Worm (Caenorhabditis elegans) whole organism, L1 larva: ENCODE measurements around the gene ttr-21.

Experiments
- C34B4.2 ChIP-seq: sonication (generic microtip); optimal IDR thresholded peaks from 2 replicates; lab custom pipeline; 2017; ENCODE audit warnings: mild to moderate bottlenecking, missing genetic modification characterization, missing compliant biosample characterization
- F16B12.6 ChIP-seq: fragments of 150-350 bp; optimal IDR thresholded peaks from 2 replicates; lab custom pipeline; 2014; ENCODE audit warnings: missing biosample characterization, missing genetic modification characterization
- aha-1 ChIP-seq: fragments of 150-350 bp; optimal IDR thresholded peaks from 2 replicates; lab custom pipeline; 2014; ENCODE audit warnings: missing biosample characterization, missing genetic modification characterization
- alr-1 ChIP-seq: fragments of 200-800 bp; sonication (Bioruptor generic); optimal IDR thresholded peaks from 2 replicates; lab custom pipeline; 2018; ENCODE audit warnings: borderline replicate concordance, mild to moderate bottlenecking, missing genetic modification characterization, missing compliant biosample characterization
- aly-2 ChIP-seq: fragments of 150-350 bp; optimal IDR thresholded peaks from 2 replicates; lab custom pipeline; 2014; ENCODE audit warnings: missing biosample characterization, missing genetic modification characterization
- ama-1 ChIP-seq: fragments of 150-350 bp; optimal IDR thresholded peaks from 2 replicates; lab custom pipeline; 2014
- blmp-1 ChIP-seq: fragments of 150-350 bp; optimal IDR thresholded peaks from 2 replicates; lab custom pipeline; 2014; ENCODE audit warnings: missing biosample characterization, missing genetic modification characterization
- ceh-8 ChIP-seq: fragments of 200-800 bp; sonication (Bioruptor generic); optimal IDR thresholded peaks from 2 replicates; lab custom pipeline; 2018; ENCODE audit warnings: mild to moderate bottlenecking, missing genetic modification characterization, moderate library complexity, missing compliant biosample characterization
- ceh-82 ChIP-seq, 3 experiments: fragments of 150-350 bp in 1 of 3; sonication (generic microtip) in 2 of 3; optimal IDR thresholded peaks; 2 replicates each; lab custom pipeline; 2014 to 2017; ENCODE audit warnings: missing biosample characterization in 3 of 3, missing genetic modification characterization in 3 of 3
- ceh-90 ChIP-seq: sonication (generic microtip); optimal IDR thresholded peaks from 2 replicates; lab custom pipeline; 2016; ENCODE audit warnings: missing genetic modification characterization, missing compliant biosample characterization
- ces-1 ChIP-seq: fragments of 150-350 bp; optimal IDR thresholded peaks from 2 replicates; lab custom pipeline; 2014; ENCODE audit warnings: missing biosample characterization, missing genetic modification reagents, missing genetic modification characterization
- dpl-1 ChIP-seq, 3 experiments: fragments of 150-350 bp in 2 of 3; sonication (generic microtip) in 1 of 3; optimal IDR thresholded peaks; 2 replicates each; lab custom pipeline; 2014 to 2017; ENCODE audit warnings: missing biosample characterization in 3 of 3, missing genetic modification characterization in 3 of 3, missing genetic modification reagents in 3 of 3
- efl-3 ChIP-seq: fragments of 200-800 bp; sonication (Bioruptor generic); optimal IDR thresholded peaks from 2 replicates; lab custom pipeline; 2018; ENCODE audit warnings: mild to moderate bottlenecking, missing genetic modification characterization, missing compliant biosample characterization
- egl-13 ChIP-seq: sonication (generic microtip); optimal IDR thresholded peaks from 2 replicates; lab custom pipeline; 2016; ENCODE audit warnings: missing genotype, missing genetic modification reagents, missing genetic modification characterization, missing compliant biosample characterization
- elt-3 ChIP-seq, 6 experiments: fragments of 150-350 bp in 1 of 6; sonication (generic microtip); optimal IDR thresholded peaks; 2 replicates each; lab custom pipeline; 2017 to 2018; ENCODE audit warnings: missing biosample characterization in 6 of 6, missing genetic modification characterization in 6 of 6, inconsistent platforms in 1 of 6
- fkh-4 ChIP-seq: sonication (generic microtip); optimal IDR thresholded peaks from 2 replicates; lab custom pipeline; 2016; ENCODE audit warnings: missing compliant biosample characterization, missing genetic modification characterization, borderline replicate concordance
- fos-1 ChIP-seq: fragments of 150-350 bp; optimal IDR thresholded peaks from 2 replicates; lab custom pipeline; 2014; ENCODE audit warnings: missing biosample characterization, missing genetic modification characterization
- hpl-2 ChIP-seq: fragments of 150-350 bp; optimal IDR thresholded peaks from 2 replicates; lab custom pipeline; 2014; ENCODE audit warnings: missing biosample characterization, missing genetic modification reagents, missing genetic modification characterization
- irx-1 ChIP-seq: sonication (generic microtip); optimal IDR thresholded peaks from 2 replicates; lab custom pipeline; 2016; ENCODE audit warnings: missing genetic modification characterization, missing compliant biosample characterization
- isw-1 ChIP-seq: fragments of 200-800 bp; sonication (Bioruptor generic); IDR thresholded peaks from 2 replicates; pipeline ENCODE4 v1.3.6; 2022; ENCODE audit warnings: missing genetic modification characterization, missing compliant biosample characterization
- lin-13 ChIP-seq: fragments of 150-350 bp; optimal IDR thresholded peaks from 2 replicates; lab custom pipeline; 2014; ENCODE audit warnings: missing biosample characterization, missing genetic modification reagents, missing genetic modification characterization
- lin-14 ChIP-seq: fragments of 200-800 bp; sonication (Bioruptor generic); optimal IDR thresholded peaks from 2 replicates; lab custom pipeline; 2018; ENCODE audit warnings: mild to moderate bottlenecking, missing genetic modification characterization, moderate library complexity, missing compliant biosample characterization
- lin-35 ChIP-seq, 2 experiments: fragments of 150-350 bp; optimal IDR thresholded peaks; 2 replicates each; lab custom pipeline; 2014; ENCODE audit warnings: missing biosample characterization in 2 of 2, missing genetic modification characterization in 2 of 2, missing genetic modification reagents in 2 of 2
- lir-3 ChIP-seq: sonication (generic microtip); optimal IDR thresholded peaks from 2 replicates; lab custom pipeline; 2016; ENCODE audit warnings: mild to moderate bottlenecking, missing genetic modification characterization, moderate library complexity, missing compliant biosample characterization; ENCODE audit not compliant: poor library complexity
- lsy-2 ChIP-seq, 2 experiments: fragments of 150-350 bp; optimal IDR thresholded peaks; 2 replicates each; lab custom pipeline; 2014; ENCODE audit warnings: missing biosample characterization in 2 of 2, missing genetic modification characterization in 2 of 2
- mab-9 ChIP-seq: fragments of 200-800 bp; sonication (Bioruptor generic); IDR thresholded peaks from 2 replicates; pipeline ENCODE4 v1.3.6; 2022; ENCODE audit warnings: missing genetic modification reagents, missing genetic modification characterization, missing compliant biosample characterization
- nhr-12 ChIP-seq: sonication (generic microtip); optimal IDR thresholded peaks from 2 replicates; lab custom pipeline; 2017; ENCODE audit warnings: missing biosample characterization, missing genetic modification characterization
- nhr-20 ChIP-seq: sonication (generic microtip); optimal IDR thresholded peaks from 2 replicates; lab custom pipeline; 2016; ENCODE audit warnings: mild to moderate bottlenecking, missing genetic modification characterization, missing compliant biosample characterization
- nhr-28 ChIP-seq: fragments of 150-350 bp; optimal IDR thresholded peaks from 2 replicates; lab custom pipeline; 2014; ENCODE audit warnings: missing biosample characterization, missing genetic modification characterization
- nhr-47 ChIP-seq: sonication (generic microtip); optimal IDR thresholded peaks from 2 replicates; lab custom pipeline; 2016; ENCODE audit warnings: mild to moderate bottlenecking, missing genetic modification characterization, moderate library complexity, missing compliant biosample characterization
- nhr-77 ChIP-seq: fragments of 150-350 bp; optimal IDR thresholded peaks from 2 replicates; lab custom pipeline; 2014; ENCODE audit warnings: missing biosample characterization, missing genetic modification characterization
- nhr-84 ChIP-seq: sonication (generic microtip); optimal IDR thresholded peaks from 2 replicates; lab custom pipeline; 2017; ENCODE audit warnings: missing biosample characterization, missing genetic modification characterization
- nhr-90 ChIP-seq: sonication (generic microtip); optimal IDR thresholded peaks from 2 replicates; lab custom pipeline; 2016; ENCODE audit warnings: mild to moderate bottlenecking, missing genetic modification characterization, missing compliant biosample characterization; ENCODE audit not compliant: poor library complexity
- pag-3 ChIP-seq: sonication (generic microtip); optimal IDR thresholded peaks from 2 replicates; lab custom pipeline; 2017; ENCODE audit warnings: missing genetic modification characterization, mild to moderate bottlenecking, missing compliant biosample characterization, antibody characterized with exemption, borderline replicate concordance; ENCODE audit not compliant: insufficient read depth
- pqm-1 ChIP-seq: sonication (generic microtip); optimal IDR thresholded peaks from 3 replicates; lab custom pipeline; 2017; ENCODE audit warnings: missing biosample characterization, missing genetic modification characterization
- rnt-1 ChIP-seq: sonication (generic microtip); optimal IDR thresholded peaks from 2 replicates; lab custom pipeline; 2016; ENCODE audit warnings: mild to moderate bottlenecking, missing genetic modification characterization, moderate library complexity, missing compliant biosample characterization
- skn-1 ChIP-seq: fragments of 150-350 bp; optimal IDR thresholded peaks from 2 replicates; lab custom pipeline; 2014; ENCODE audit warnings: missing biosample characterization, missing genetic modification characterization
- snu-23 ChIP-seq: sonication (generic microtip); optimal IDR thresholded peaks from 2 replicates; lab custom pipeline; 2016; ENCODE audit warnings: missing genetic modification characterization, missing compliant biosample characterization
- swsn-7 ChIP-seq: sonication (generic microtip); optimal IDR thresholded peaks from 2 replicates; lab custom pipeline; 2016; ENCODE audit warnings: missing genetic modification characterization, missing compliant biosample characterization
- tlp-1 ChIP-seq: fragments of 150-350 bp; optimal IDR thresholded peaks from 2 replicates; lab custom pipeline; 2014; ENCODE audit warnings: missing biosample characterization, missing genetic modification characterization
- unc-130 ChIP-seq: fragments of 150-350 bp; optimal IDR thresholded peaks from 2 replicates; lab custom pipeline; 2017; ENCODE audit warnings: missing biosample characterization, missing genetic modification characterization, inconsistent platforms
- unc-30 ChIP-seq: sonication (generic microtip); optimal IDR thresholded peaks from 2 replicates; lab custom pipeline; 2017; ENCODE audit warnings: missing biosample characterization, missing genetic modification characterization
- unc-62 ChIP-seq: fragments of 150-350 bp; optimal IDR thresholded peaks from 2 replicates; lab custom pipeline; 2014; ENCODE audit warnings: missing biosample characterization, missing genetic modification reagents, missing genetic modification characterization
- unc-86 ChIP-seq: sonication (generic microtip); optimal IDR thresholded peaks from 2 replicates; lab custom pipeline; 2016; ENCODE audit warnings: missing genetic modification characterization, missing compliant biosample characterization
- unc-98 ChIP-seq: fragments of 200-800 bp; sonication (Bioruptor generic); IDR thresholded peaks from 2 replicates; pipeline ENCODE4 v1.3.6; 2022; ENCODE audit warnings: missing genetic modification characterization, missing compliant biosample characterization
- xbp-1 ChIP-seq: sonication (generic microtip); optimal IDR thresholded peaks from 2 replicates; lab custom pipeline; 2016; ENCODE audit warnings: missing genetic modification characterization, missing compliant biosample characterization
- zag-1 ChIP-seq: fragments of 150-350 bp; optimal IDR thresholded peaks from 2 replicates; lab custom pipeline; 2014; ENCODE audit warnings: missing biosample characterization, missing genetic modification characterization
- zip-4 ChIP-seq: fragments of 200-800 bp; sonication (Bioruptor generic); optimal IDR thresholded peaks from 2 replicates; lab custom pipeline; 2018; ENCODE audit warnings: mild to moderate bottlenecking, missing genetic modification characterization, moderate library complexity, missing compliant biosample characterization
- ztf-4 ChIP-seq: fragments of 150-350 bp; optimal IDR thresholded peaks from 2 replicates; lab custom pipeline; 2014; ENCODE audit warnings: missing biosample characterization, missing genetic modification characterization

The ttr-21 gene

ce11 chrV:13893583-13893982 is 39.4 kb upstream of the ttr-21 start (continued):
- no peak for TF ChIP-seq unc-130 (tag; lab: Kevin White, UChicago)
- TF ChIP-seq unc-62, result no peak
- no peak for TF ChIP-seq irx-1 (tag; lab: Kevin White, UChicago)
- TF ChIP-seq pag-3 (tag; lab: Kevin White, UChicago), result no peak
- TF ChIP-seq pqm-1 (tag; lab: Kevin White, UChicago), result peak; percentile 93

- TF ChIP-seq fos-1 (tag; lab: Kevin White, UChicago) (no peak), mab-9 (GFP tag; lab: Robert Waterston, UW) (no peak), aly-2 (no peak), C34B4.2 (tag; lab: Kevin White, UChicago) (no peak), nhr-84 (tag; lab: Kevin White, UChicago) (no peak), tlp-1 (tag; lab: Kevin White, UChicago) (no peak), lir-3 (tag; lab: Kevin White, UChicago) (no peak), unc-86 (no peak), hpl-2 (GFP tag; lab: Kevin White, UChicago) (no peak), xbp-1 (tag; lab: Kevin White, UChicago) (no peak), efl-3 (GFP tag; lab: Kevin White, UChicago) (no peak), unc-98 (GFP tag; lab: Robert Waterston, UW) (no peak), fkh-4 (no peak), zip-4 (GFP tag; lab: Kevin White, UChicago) (no peak), skn-1 (tag; lab: Kevin White, UChicago) (peak; percentile 48), nhr-47 (tag; lab: Kevin White, UChicago) (no peak), blmp-1 (tag; lab: Kevin White, UChicago) (peak; percentile 83), nhr-12 (tag; lab: Kevin White, UChicago) (no peak), snu-23 (peak; percentile 65), rnt-1 (tag; lab: Kevin White, UChicago) (peak; percentile 43), swsn-7 (tag; lab: Kevin White, UChicago) (no peak), isw-1 (GFP tag; lab: Robert Waterston, UW) (no peak), egl-13 (no peak), ceh-90 (tag; lab: Kevin White, UChicago) (no peak), elt-3 (tag; optimal IDR thresholded peaks at IDR 0.05; lab: Kevin White, UChicago) (peak in 2 of 6 experiments; percentile 49 to 81), unc-130 (tag; lab: Kevin White, UChicago) (no peak), F16B12.6 (tag; lab: Kevin White, UChicago) (no peak), lin-13 (GFP tag; lab: Kevin White, UChicago) (no peak), pag-3 (tag; lab: Kevin White, UChicago) (no peak), lin-35 (GFP tag; optimal IDR thresholded peaks at IDR 0.05; lab: Kevin White, UChicago) (peak; percentile 23 to 57), nhr-20 (tag; lab: Kevin White, UChicago) (peak; percentile 68), lin-14 (GFP tag; lab: Kevin White, UChicago) (peak; percentile 69), ces-1 (GFP tag; lab: Kevin White, UChicago) (no peak), zag-1 (tag; lab: Kevin White, UChicago) (no peak), ceh-82 (tag; optimal IDR thresholded peaks at IDR 0.05; lab: Kevin White, UChicago) (no peak), unc-30 (tag; lab: Kevin White, UChicago) (no peak), lsy-2 (tag; optimal IDR thresholded peaks at IDR 0.05; lab: Kevin White, UChicago) (peak in 1 of 2 experiments; percentile 42), nhr-90 (peak; percentile 14), ztf-4 (tag; lab: Kevin White, UChicago) (no peak), unc-62 (no peak), aha-1 (no peak), nhr-28 (tag; lab: Kevin White, UChicago) (no peak), alr-1 (tag; lab: Kevin White, UChicago) (no peak), ceh-8 (GFP tag; lab: Kevin White, UChicago) (no peak), dpl-1 (GFP tag; optimal IDR thresholded peaks at IDR 0.05; lab: Kevin White, UChicago) (peak in 2 of 3 experiments; percentile 22 to 55), nhr-77 (tag; lab: Kevin White, UChicago) (no peak), ama-1 (lab: Kevin White, UChicago) (no peak)
Observed at ce11 chrV:13892457-13893375, 38.5 kb upstream of the ttr-21 start, which contains the start of gene sptl-3. Gene sptl-3 (plus strand): TSS chrV:13893325.
